Worm (Caenorhabditis elegans) whole organism, L4 larva: ENCODE data around the gene srd-38.
A peak's percentile ranks its signal among the peaks of the same experiment; 100 is the strongest.

ENCODE experiments used
- F26F4.8 ChIP-seq: fragments of 200-800 bp; sonication (Bioruptor generic); conservative IDR thresholded peaks from 2 replicates; pipeline ENCODE4 v1.3.6; 2022; ENCODE audit warnings: missing genetic modification characterization, missing compliant biosample characterization
- R02D3.7 ChIP-seq: fragments of 150-350 bp; sonication (generic microtip); optimal IDR thresholded peaks from 3 replicates; lab custom pipeline; 2014; ENCODE audit warnings: missing biosample characterization, missing genetic modification characterization
- ama-1 ChIP-seq: fragments of 150-350 bp; optimal IDR thresholded peaks from 2 replicates; lab custom pipeline; 2014; ENCODE audit warnings: inconsistent platforms, mixed read lengths
- ceh-62 ChIP-seq: sonication (generic microtip); optimal IDR thresholded peaks from 2 replicates; lab custom pipeline; 2017; ENCODE audit warnings: missing biosample characterization, missing genetic modification characterization
- fos-1 ChIP-seq: fragments of 150-350 bp; optimal IDR thresholded peaks from 2 replicates; lab custom pipeline; 2014; ENCODE audit warnings: missing biosample characterization, missing genetic modification characterization
- mdl-1 ChIP-seq, 2 experiments: fragments of 150-350 bp in 1 of 2; sonication (generic microtip) in 1 of 2; optimal IDR thresholded peaks; 2 replicates each; lab custom pipeline; 2014 to 2017; ENCODE audit warnings: missing biosample characterization in 2 of 2, missing genetic modification characterization in 2 of 2
- nhr-11 ChIP-seq: fragments of 150-350 bp; optimal IDR thresholded peaks from 2 replicates; lab custom pipeline; 2014; ENCODE audit warnings: missing biosample characterization, missing genetic modification characterization
- nhr-76 ChIP-seq: fragments of 150-350 bp; optimal IDR thresholded peaks from 2 replicates; lab custom pipeline; 2014; ENCODE audit warnings: missing biosample characterization, missing genetic modification characterization
- tag-97 ChIP-seq: fragments of 200-800 bp; sonication (Bioruptor generic); IDR thresholded peaks from 2 replicates; pipeline ENCODE4 v1.3.6; 2022; ENCODE audit warnings: missing genetic modification characterization, missing compliant biosample characterization
- zfp-3 ChIP-seq: fragments of 200-800 bp; sonication (Bioruptor generic); conservative IDR thresholded peaks from 2 replicates; pipeline ENCODE4 v1.3.6; 2022; ENCODE audit warnings: missing genetic modification reagents, missing genetic modification characterization, missing compliant biosample characterization

DNA sequence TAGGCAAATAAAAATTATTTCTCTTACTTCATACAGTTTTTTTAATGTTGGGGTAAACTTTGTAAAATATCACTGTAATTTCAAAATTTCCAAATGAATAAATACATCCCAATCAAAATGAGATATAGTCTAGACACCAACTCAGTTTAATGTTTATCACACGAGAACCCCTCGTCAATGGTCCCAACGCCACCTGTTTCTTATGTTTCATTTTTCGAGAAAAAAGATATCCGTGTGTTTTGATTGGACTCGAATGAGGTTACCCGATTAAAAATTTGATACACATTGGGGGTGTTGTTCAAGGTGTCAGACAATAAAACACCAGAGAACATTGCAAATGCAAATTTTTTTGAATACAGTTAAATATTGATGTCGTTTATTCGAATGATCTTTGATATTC lies 25.9 kb downstream of the srd-38 start:
- no peak for TF ChIP-seq ama-1 (lab: Kevin White, UChicago)
- no peak for TF ChIP-seq R02D3.7 (tag; lab: Kevin White, UChicago)
- no peak for TF ChIP-seq ceh-62 (tag; lab: Kevin White, UChicago)
- TF ChIP-seq tag-97 (GFP tag; lab: Robert Waterston, UW), result no peak
- TF ChIP-seq zfp-3, result no peak
- no peak for TF ChIP-seq fos-1 (tag; lab: Kevin White, UChicago)
- peak; percentile 33 for TF ChIP-seq nhr-11 (tag; lab: Kevin White, UChicago)
- TF ChIP-seq mdl-1 (tag; optimal IDR thresholded peaks at IDR 0.05; lab: Kevin White, UChicago), result no peak
- no peak for TF ChIP-seq F26F4.8
- no peak for TF ChIP-seq nhr-76 (tag; lab: Kevin White, UChicago)
